Worm (Caenorhabditis elegans) whole organism, L2 larva: ENCODE data around the gene C31H2.14.

ENCODE experiments used
- C34F6.9 ChIP-seq: fragments of 150-350 bp; optimal IDR thresholded peaks from 2 replicates; lab custom pipeline; 2014; ENCODE audit warnings: missing biosample characterization, missing genetic modification characterization
- F13H6.1 ChIP-seq: sonication (generic microtip); optimal IDR thresholded peaks from 2 replicates; lab custom pipeline; 2016; ENCODE audit warnings: missing genetic modification characterization, missing compliant biosample characterization
- R02D3.7 ChIP-seq: fragments of 150-350 bp; optimal IDR thresholded peaks from 2 replicates; lab custom pipeline; 2014; ENCODE audit warnings: missing biosample characterization, missing genetic modification characterization
- Y55F3AM.14 ChIP-seq: fragments of 200-800 bp; sonication (Bioruptor generic); optimal IDR thresholded peaks from 2 replicates; lab custom pipeline; 2018; ENCODE audit warnings: mild to moderate bottlenecking, missing genetic modification characterization, missing compliant biosample characterization
- ZK546.5 ChIP-seq: sonication (generic microtip); optimal IDR thresholded peaks from 2 replicates; lab custom pipeline; 2017; ENCODE audit warnings: missing biosample characterization, missing genetic modification characterization
- alr-1 ChIP-seq: fragments of 150-350 bp; optimal IDR thresholded peaks from 2 replicates; lab custom pipeline; 2014; ENCODE audit warnings: missing biosample characterization, missing genetic modification characterization
- aly-2 ChIP-seq: fragments of 150-350 bp; optimal IDR thresholded peaks from 2 replicates; lab custom pipeline; 2014; ENCODE audit warnings: missing biosample characterization, missing genetic modification characterization
- ama-1 ChIP-seq: fragments of 150-350 bp; optimal IDR thresholded peaks from 2 replicates; lab custom pipeline; 2018; ENCODE audit warnings: inconsistent platforms
- blmp-1 ChIP-seq: sonication (generic microtip); optimal IDR thresholded peaks from 2 replicates; lab custom pipeline; 2017; ENCODE audit warnings: missing genetic modification characterization, mild to moderate bottlenecking, missing compliant biosample characterization, antibody characterized with exemption, moderate library complexity; ENCODE audit not compliant: insufficient read depth
- ceh-16 ChIP-seq: fragments of 150-350 bp; optimal IDR thresholded peaks from 2 replicates; lab custom pipeline; 2014; ENCODE audit warnings: missing biosample characterization, missing genetic modification characterization
- ceh-82 ChIP-seq: fragments of 150-350 bp; optimal IDR thresholded peaks from 2 replicates; lab custom pipeline; 2014; ENCODE audit warnings: missing biosample characterization, missing genetic modification characterization
- crh-2 ChIP-seq: sonication (generic microtip); optimal IDR thresholded peaks from 2 replicates; lab custom pipeline; 2017; ENCODE audit warnings: missing biosample characterization, missing genetic modification characterization
- dmd-4 ChIP-seq: sonication (generic microtip); optimal IDR thresholded peaks from 2 replicates; lab custom pipeline; 2017; ENCODE audit warnings: missing biosample characterization, missing genetic modification characterization
- egl-27 ChIP-seq: sonication (generic microtip); optimal IDR thresholded peaks from 3 replicates; lab custom pipeline; 2017; ENCODE audit warnings: missing biosample characterization, missing genetic modification reagents, missing genetic modification characterization
- elt-1 ChIP-seq: fragments of 150-350 bp; optimal IDR thresholded peaks from 2 replicates; lab custom pipeline; 2014; ENCODE audit warnings: missing biosample characterization, missing genetic modification characterization
- elt-3 ChIP-seq: sonication (generic microtip); optimal IDR thresholded peaks from 2 replicates; lab custom pipeline; 2017; ENCODE audit warnings: missing biosample characterization, missing genetic modification characterization
- fos-1 ChIP-seq: fragments of 150-350 bp; optimal IDR thresholded peaks from 2 replicates; lab custom pipeline; 2014; ENCODE audit warnings: missing biosample characterization, missing genetic modification characterization
- gmeb-1 ChIP-seq: fragments of 150-350 bp; optimal IDR thresholded peaks from 2 replicates; lab custom pipeline; 2014; ENCODE audit warnings: missing biosample characterization, missing genetic modification characterization
- lin-11 ChIP-seq: fragments of 150-350 bp; sonication (generic microtip); optimal IDR thresholded peaks from 2 replicates; lab custom pipeline; 2014; ENCODE audit warnings: missing biosample characterization, missing genetic modification characterization, inconsistent platforms, mixed read lengths
- lin-13 ChIP-seq: fragments of 150-350 bp; optimal IDR thresholded peaks from 2 replicates; lab custom pipeline; 2014; ENCODE audit warnings: missing biosample characterization, missing genetic modification reagents, missing genetic modification characterization
- lin-39 ChIP-seq: fragments of 150-350 bp; optimal IDR thresholded peaks from 2 replicates; lab custom pipeline; 2014; ENCODE audit warnings: missing biosample characterization, missing genetic modification reagents, missing genetic modification characterization
- lsy-2 ChIP-seq, 2 experiments: fragments of 150-350 bp in 1 of 2; sonication (generic microtip) in 1 of 2; optimal IDR thresholded peaks; 2 replicates each; lab custom pipeline; 2014 to 2017; ENCODE audit warnings: missing biosample characterization in 2 of 2, missing genetic modification characterization in 2 of 2
- mab-5 ChIP-seq: fragments of 150-350 bp; optimal IDR thresholded peaks from 2 replicates; lab custom pipeline; 2014; ENCODE audit warnings: missing biosample characterization, missing genetic modification characterization
- mbf-1 ChIP-seq: sonication (generic microtip); optimal IDR thresholded peaks from 2 replicates; lab custom pipeline; 2017; ENCODE audit warnings: missing biosample characterization, missing genetic modification characterization
- mdl-1 ChIP-seq, 2 experiments: fragments of 150-350 bp in 1 of 2; sonication (generic microtip) in 1 of 2; optimal IDR thresholded peaks; 2 replicates each; lab custom pipeline; 2017; ENCODE audit warnings: missing biosample characterization in 2 of 2, missing genetic modification characterization in 2 of 2
- nhr-10 ChIP-seq: sonication (generic microtip); optimal IDR thresholded peaks from 2 replicates; lab custom pipeline; 2017; ENCODE audit warnings: missing biosample characterization, missing genetic modification characterization
- nhr-11 ChIP-seq: fragments of 150-350 bp; optimal IDR thresholded peaks from 2 replicates; lab custom pipeline; 2014; ENCODE audit warnings: missing biosample characterization, missing genetic modification characterization
- nhr-12 ChIP-seq: fragments of 150-350 bp; optimal IDR thresholded peaks from 2 replicates; lab custom pipeline; 2014; ENCODE audit warnings: missing biosample characterization, missing genetic modification characterization
- nhr-129 ChIP-seq: fragments of 150-350 bp; optimal IDR thresholded peaks from 2 replicates; lab custom pipeline; 2014; ENCODE audit warnings: missing biosample characterization, missing genetic modification characterization
- nhr-21 ChIP-seq: fragments of 150-350 bp; optimal IDR thresholded peaks from 2 replicates; lab custom pipeline; 2014; ENCODE audit warnings: missing biosample characterization, missing genetic modification characterization
- nhr-23 ChIP-seq: fragments of 150-350 bp; optimal IDR thresholded peaks from 2 replicates; lab custom pipeline; 2014; ENCODE audit warnings: missing biosample characterization, missing genetic modification reagents, missing genetic modification characterization
- nhr-237 ChIP-seq: fragments of 150-350 bp; optimal IDR thresholded peaks from 2 replicates; lab custom pipeline; 2014; ENCODE audit warnings: missing biosample characterization, missing genetic modification characterization
- nhr-25 ChIP-seq: fragments of 150-350 bp; sonication (generic microtip); optimal IDR thresholded peaks from 3 replicates; lab custom pipeline; 2014; ENCODE audit warnings: missing biosample characterization, missing genetic modification characterization
- nhr-6 ChIP-seq: fragments of 150-350 bp; optimal IDR thresholded peaks from 2 replicates; lab custom pipeline; 2014; ENCODE audit warnings: missing biosample characterization, missing genetic modification characterization
- nhr-77 ChIP-seq: fragments of 150-350 bp; optimal IDR thresholded peaks from 2 replicates; lab custom pipeline; 2014; ENCODE audit warnings: missing biosample characterization, missing genetic modification characterization
- peb-1 ChIP-seq: fragments of 150-350 bp; optimal IDR thresholded peaks from 2 replicates; lab custom pipeline; 2014; ENCODE audit warnings: missing biosample characterization, missing genetic modification characterization
- sem-4 ChIP-seq: fragments of 150-350 bp; optimal IDR thresholded peaks from 2 replicates; lab custom pipeline; 2014; ENCODE audit warnings: missing biosample characterization, missing genetic modification reagents, missing genetic modification characterization
- sma-3 ChIP-seq: sonication (generic microtip); optimal IDR thresholded peaks from 2 replicates; lab custom pipeline; 2016; ENCODE audit warnings: missing genetic modification reagents, missing genetic modification characterization, missing compliant biosample characterization
- snpc-4 ChIP-seq: fragments of 150-350 bp; optimal IDR thresholded peaks from 2 replicates; lab custom pipeline; 2014; ENCODE audit warnings: missing biosample characterization, missing genetic modification characterization
- unc-39 ChIP-seq: fragments of 150-350 bp; optimal IDR thresholded peaks from 2 replicates; lab custom pipeline; 2014; ENCODE audit warnings: missing biosample characterization, missing genetic modification characterization
- unc-55 ChIP-seq: fragments of 150-350 bp; sonication (generic microtip); optimal IDR thresholded peaks from 3 replicates; lab custom pipeline; 2014; ENCODE audit warnings: missing biosample characterization, missing genetic modification reagents, missing genetic modification characterization
- unc-62 ChIP-seq: fragments of 150-350 bp; optimal IDR thresholded peaks from 2 replicates; lab custom pipeline; 2014; ENCODE audit warnings: missing biosample characterization, missing genetic modification reagents, missing genetic modification characterization
- zag-1 ChIP-seq: fragments of 150-350 bp; optimal IDR thresholded peaks from 2 replicates; lab custom pipeline; 2014; ENCODE audit warnings: missing biosample characterization, missing genetic modification characterization
- ztf-1 ChIP-seq: fragments of 200-800 bp; sonication (Bioruptor generic); conservative IDR thresholded peaks from 2 replicates; pipeline ENCODE4 v1.3.6; 2022; ENCODE audit warnings: missing genetic modification characterization, missing compliant biosample characterization
- ztf-11 ChIP-seq: sonication (generic microtip); optimal IDR thresholded peaks from 2 replicates; lab custom pipeline; 2017; ENCODE audit warnings: missing biosample characterization, missing genetic modification characterization
- ztf-4 ChIP-seq: fragments of 150-350 bp; optimal IDR thresholded peaks from 2 replicates; lab custom pipeline; 2014; ENCODE audit warnings: missing biosample characterization, missing genetic modification characterization

C31H2.14 gene

DNA sequence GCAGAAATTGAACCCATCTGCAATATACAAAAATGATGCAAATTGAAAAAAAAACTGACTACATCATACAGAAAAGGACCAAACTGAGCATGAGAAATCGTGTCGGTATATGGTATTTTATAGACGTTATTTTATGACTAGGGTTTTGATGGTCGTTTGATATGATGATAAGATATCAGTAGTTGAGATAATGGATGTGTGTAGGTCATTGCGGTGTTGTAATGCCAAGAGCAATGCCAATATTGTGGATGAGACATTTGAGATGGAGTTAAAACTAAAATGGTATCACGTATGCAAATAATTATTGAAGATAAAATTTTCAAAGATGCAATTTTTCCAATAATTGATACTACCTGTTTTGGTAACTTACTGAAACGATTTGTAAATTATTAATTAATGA lies 11.6 kb downstream of the C31H2.14 start, which contains the start of gene C31H2.4:
TSS of gene C31H2.4 (minus strand) at position 19 of the 400 bp plus-strand sequence.
- TF ChIP-seq fos-1 (tag; lab: Kevin White, UChicago) (peak; percentile 29), ama-1 (no peak), elt-1 (tag; lab: Kevin White, UChicago) (no peak)

DNA sequence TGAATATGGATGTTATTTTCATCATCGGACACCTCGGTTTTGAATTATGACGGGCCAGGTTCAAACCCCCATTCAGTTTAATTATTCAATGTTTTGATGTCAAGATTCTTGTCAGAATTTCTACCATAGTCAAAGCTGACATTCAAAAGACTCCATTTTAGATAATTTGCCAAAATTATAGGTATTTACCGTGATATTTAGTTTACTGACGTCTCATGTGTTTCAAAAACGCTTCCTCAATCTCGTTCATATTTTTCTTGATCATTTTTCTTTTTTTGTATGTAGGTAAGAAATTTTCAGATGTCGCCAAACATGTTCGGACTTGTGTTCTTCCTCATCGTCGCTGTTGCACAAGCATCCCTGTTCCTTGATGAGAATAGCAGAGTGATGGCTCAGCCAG lies 14.7 kb downstream of the C31H2.14 start, which contains the start of gene EGAP5.1:
TSS of gene EGAP5.1 (plus strand) at position 301 of the 400 bp plus-strand sequence.
- TF ChIP-seq C34F6.9 (tag; lab: Kevin White, UChicago) = no peak
- no peak for TF ChIP-seq unc-55
- TF ChIP-seq lin-39 (tag; lab: Kevin White, UChicago) = no peak
- no peak for TF ChIP-seq lsy-2 (tag; optimal IDR thresholded peaks at IDR 0.05; lab: Kevin White, UChicago)
- TF ChIP-seq gmeb-1 (tag; lab: Kevin White, UChicago) = no peak
- TF ChIP-seq, all 48 proteins: peak for 0

DNA sequence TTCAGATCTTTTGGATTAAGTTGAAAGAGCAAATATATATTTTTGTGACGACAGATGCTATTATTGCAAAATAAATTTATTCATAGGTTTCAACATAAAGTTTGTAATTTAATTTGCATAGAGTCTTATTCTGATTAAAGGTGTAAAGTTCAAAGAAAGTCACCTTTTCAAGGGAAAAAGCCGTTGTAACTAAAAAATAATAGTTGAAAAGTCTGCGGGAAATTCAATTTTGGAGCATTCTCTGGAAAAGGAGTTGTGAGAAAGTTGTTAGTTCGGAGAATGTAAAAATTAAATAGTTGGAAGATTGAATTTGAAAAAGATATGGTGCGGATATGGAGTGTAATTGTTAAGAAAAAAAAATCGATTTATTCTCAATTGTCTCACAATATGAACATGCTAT lies 16.0 kb downstream of the C31H2.14 start:
- TF ChIP-seq dmd-4 (tag; lab: Kevin White, UChicago) = no peak
- TF ChIP-seq ceh-16 (tag; lab: Kevin White, UChicago) = no peak
- TF ChIP-seq nhr-21 (tag; lab: Kevin White, UChicago) = peak; percentile 20
- no peak for TF ChIP-seq fos-1 (tag; lab: Kevin White, UChicago)
- peak in 1 of 2 experiments; percentile 7 for TF ChIP-seq lsy-2 (tag; optimal IDR thresholded peaks at IDR 0.05; lab: Kevin White, UChicago)
- no peak for TF ChIP-seq Y55F3AM.14 (GFP tag; lab: Kevin White, UChicago)

DNA sequence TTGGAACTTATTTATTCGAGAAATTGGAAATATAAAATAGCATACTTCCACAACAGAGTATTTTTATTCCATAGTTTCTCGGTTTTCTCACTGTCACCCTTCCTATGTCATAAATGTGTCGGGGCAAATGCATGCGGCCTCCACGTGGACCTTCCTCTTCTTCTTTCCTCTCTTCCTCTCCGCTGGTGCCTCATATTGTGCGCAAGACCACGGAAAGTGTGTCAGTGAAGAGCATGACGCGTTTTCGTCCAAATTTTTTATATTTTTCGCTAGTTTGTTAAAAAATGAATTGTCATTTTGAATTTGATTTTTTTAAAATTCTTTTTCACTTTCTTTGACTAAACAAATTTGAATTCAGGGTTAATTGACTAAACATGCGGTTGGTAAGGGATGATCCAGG lies 17.0 kb downstream of the C31H2.14 start, which contains the start of gene mans-3:
TSS of gene mans-3 (plus strand) at position 359 of the 400 bp plus-strand sequence.
- TF ChIP-seq sma-3 (GFP tag; lab: Kevin White, UChicago) = peak; percentile 86
- TF ChIP-seq nhr-11 (tag; lab: Kevin White, UChicago) = no peak
- no peak for TF ChIP-seq nhr-237 (tag; lab: Kevin White, UChicago)
- peak; percentile 91 for TF ChIP-seq F13H6.1 (tag; lab: Kevin White, UChicago)
- no peak for TF ChIP-seq peb-1 (tag; lab: Kevin White, UChicago)
- no peak for TF ChIP-seq aly-2 (tag; lab: Kevin White, UChicago)
- TF ChIP-seq mbf-1 (tag; lab: Kevin White, UChicago) = no peak
- TF ChIP-seq C34F6.9 (tag; lab: Kevin White, UChicago) = peak; percentile 92
- TF ChIP-seq unc-62 (GFP tag; lab: Kevin White, UChicago) = no peak
- TF ChIP-seq ceh-16 (tag; lab: Kevin White, UChicago) = peak; percentile 59
- peak; percentile 68 for TF ChIP-seq snpc-4 (tag; lab: Kevin White, UChicago)
- TF ChIP-seq Y55F3AM.14 (GFP tag; lab: Kevin White, UChicago) = peak; percentile 43
- TF ChIP-seq ceh-82 (tag; lab: Kevin White, UChicago) = no peak
- no peak for TF ChIP-seq elt-1 (tag; lab: Kevin White, UChicago)
- peak; percentile 93 for TF ChIP-seq nhr-129 (tag; lab: Kevin White, UChicago)
- TF ChIP-seq lin-11 (tag; lab: Kevin White, UChicago) = peak; percentile 71
- TF ChIP-seq blmp-1 = peak; percentile 43
- TF ChIP-seq unc-39 (tag; lab: Kevin White, UChicago) = no peak
- peak; percentile 5 for TF ChIP-seq ama-1
- peak; percentile 85 for TF ChIP-seq egl-27 (tag; lab: Kevin White, UChicago)
- peak; percentile 67 for TF ChIP-seq ztf-4 (tag; lab: Kevin White, UChicago)
- peak; percentile 23 for TF ChIP-seq lin-39 (tag; lab: Kevin White, UChicago)
- no peak for TF ChIP-seq nhr-12 (tag; lab: Kevin White, UChicago)
- TF ChIP-seq gmeb-1 (tag; lab: Kevin White, UChicago) = peak; percentile 85
- TF ChIP-seq sem-4 (tag; lab: Kevin White, UChicago) = peak; percentile 89
- no peak for TF ChIP-seq nhr-10 (tag; lab: Kevin White, UChicago)
- TF ChIP-seq ztf-11 (tag; lab: Kevin White, UChicago) = no peak
- TF ChIP-seq dmd-4 (tag; lab: Kevin White, UChicago) = no peak
- TF ChIP-seq mdl-1 (tag; optimal IDR thresholded peaks at IDR 0.05; lab: Kevin White, UChicago) = peak; percentile 82 to 98
- TF ChIP-seq crh-2 (tag; lab: Kevin White, UChicago) = peak; percentile 98
- no peak for TF ChIP-seq elt-3 (tag; lab: Kevin White, UChicago)
- peak; percentile 77 to 93 for TF ChIP-seq lsy-2 (tag; optimal IDR thresholded peaks at IDR 0.05; lab: Kevin White, UChicago)
- no peak for TF ChIP-seq alr-1 (tag; lab: Kevin White, UChicago)
- peak; percentile 88 for TF ChIP-seq fos-1 (tag; lab: Kevin White, UChicago)
- peak; percentile 86 for TF ChIP-seq unc-55
- TF ChIP-seq mab-5 (tag; lab: Kevin White, UChicago) = peak; percentile 80
- peak; percentile 90 for TF ChIP-seq nhr-25 (tag; lab: Kevin White, UChicago)
- peak; percentile 89 for TF ChIP-seq nhr-21 (tag; lab: Kevin White, UChicago)
- peak; percentile 81 for TF ChIP-seq zag-1 (tag; lab: Kevin White, UChicago)
- peak; percentile 87 for TF ChIP-seq lin-13 (GFP tag; lab: Kevin White, UChicago)
- peak; percentile 48 for TF ChIP-seq nhr-77 (tag; lab: Kevin White, UChicago)
- TF ChIP-seq nhr-23 (tag; lab: Kevin White, UChicago) = no peak
- no peak for TF ChIP-seq ZK546.5 (tag; lab: Kevin White, UChicago)
- TF ChIP-seq ztf-1 (GFP tag; lab: Robert Waterston, UW) = no peak
- peak; percentile 88 for TF ChIP-seq nhr-6 (tag; lab: Kevin White, UChicago)
- TF ChIP-seq R02D3.7 = no peak
